Fruit fly (Drosophila melanogaster) whole organism, embryonic: Measurements from ENCODE around the gene Snm1.

Experiments used
- Ada2b ChIP-seq: fragments of 200-800 bp; sonication (Bioruptor generic); IDR thresholded peaks from 2 replicates; pipeline ENCODE4 v1.3.6; 2022; ENCODE audit warnings: missing biosample characterization, missing genetic modification characterization
- Aef1 ChIP-seq: fragments of 200-800 bp; sonication (Bioruptor generic); IDR thresholded peaks from 3 replicates; pipeline ENCODE4 v1.3.6; 2022; ENCODE audit warnings: missing biosample characterization, missing genetic modification characterization
- Asciz ChIP-seq: fragments of 200-800 bp; sonication (Bioruptor generic); optimal IDR thresholded peaks from 2 replicates; lab custom pipeline; 2017; ENCODE audit warnings: missing biosample characterization, mild to moderate bottlenecking, missing genetic modification characterization, missing genetic modification reagents
- B-H1 ChIP-seq: fragments of 200-800 bp; sonication (Bioruptor generic); IDR thresholded peaks from 3 replicates; pipeline ENCODE4 v1.3.6; 2022; ENCODE audit warnings: missing biosample characterization, missing genetic modification characterization
- Bgb ChIP-seq: fragments of 200-800 bp; sonication (Bioruptor generic); IDR thresholded peaks from 2 replicates; pipeline ENCODE4 v1.3.6; 2022; ENCODE audit warnings: missing biosample characterization, missing genetic modification characterization; ENCODE audit not compliant: partially characterized antibody
- BtbVII ChIP-seq: fragments of 200-800 bp; sonication (Bioruptor generic); optimal IDR thresholded peaks from 3 replicates; lab custom pipeline; 2017; ENCODE audit warnings: missing biosample characterization, mild to moderate bottlenecking, missing genetic modification characterization
- C15 ChIP-seq: fragments of 200-800 bp; sonication (Bioruptor generic); IDR thresholded peaks from 3 replicates; pipeline ENCODE4 v1.3.6; 2022; ENCODE audit warnings: missing biosample characterization, missing genetic modification characterization
- CG10274 ChIP-seq: fragments of 200-800 bp; sonication (Bioruptor generic); optimal IDR thresholded peaks from 3 replicates; lab custom pipeline; 2017; ENCODE audit warnings: missing biosample characterization, mild to moderate bottlenecking, missing genetic modification characterization
- CG10979 ChIP-seq: fragments of 200-800 bp; sonication (Bioruptor generic); optimal IDR thresholded peaks from 2 replicates; lab custom pipeline; 2018; ENCODE audit warnings: missing biosample characterization, mild to moderate bottlenecking, missing genetic modification characterization, moderate library complexity
- CG12155 ChIP-seq: fragments of 200-800 bp; sonication (Bioruptor generic); optimal IDR thresholded peaks from 3 replicates; lab custom pipeline; 2016; ENCODE audit warnings: missing biosample characterization, missing genetic modification characterization
- CG12942 ChIP-seq: fragments of 200-800 bp; sonication (Bioruptor generic); optimal IDR thresholded peaks from 3 replicates; lab custom pipeline; 2016; ENCODE audit warnings: missing biosample characterization, missing genetic modification characterization
- CG13894 ChIP-seq: fragments of 200-800 bp; sonication (Bioruptor generic); optimal IDR thresholded peaks from 3 replicates; lab custom pipeline; 2018; ENCODE audit warnings: missing biosample characterization, mild to moderate bottlenecking, missing genetic modification characterization, moderate library complexity
- CG14710 ChIP-seq: fragments of 200-800 bp; sonication (Bioruptor generic); optimal IDR thresholded peaks from 3 replicates; lab custom pipeline; 2019; ENCODE audit warnings: missing biosample characterization, mild to moderate bottlenecking, missing genetic modification characterization, moderate library complexity
- CG17568 ChIP-seq: fragments of 200-800 bp; sonication (Bioruptor generic); optimal IDR thresholded peaks from 2 replicates; lab custom pipeline; 2018; ENCODE audit warnings: missing biosample characterization, mild to moderate bottlenecking, missing genetic modification characterization, moderate library complexity
- CG30020 ChIP-seq: fragments of 200-800 bp; optimal IDR thresholded peaks from 2 replicates; lab custom pipeline; 2019; ENCODE audit warnings: missing biosample characterization, mild to moderate bottlenecking, missing genetic modification characterization, moderate library complexity
- CG3995 ChIP-seq: fragments of 200-800 bp; sonication (Bioruptor generic); optimal IDR thresholded peaks from 3 replicates; lab custom pipeline; 2016; ENCODE audit warnings: missing biosample characterization, missing genetic modification characterization
- CG4328 ChIP-seq: fragments of 200-800 bp; sonication (Bioruptor generic); optimal IDR thresholded peaks from 3 replicates; lab custom pipeline; 2017; ENCODE audit warnings: missing biosample characterization, missing genetic modification reagents, missing genetic modification characterization
- CG4360 ChIP-seq: fragments of 200-800 bp; sonication (Bioruptor generic); IDR thresholded peaks from 2 replicates; pipeline ENCODE4 v1.3.6; 2022; ENCODE audit warnings: missing biosample characterization, missing genetic modification characterization
- CG4820 ChIP-seq: fragments of 200-800 bp; sonication (Bioruptor generic); optimal IDR thresholded peaks from 3 replicates; lab custom pipeline; 2016; ENCODE audit warnings: missing biosample characterization, missing genetic modification characterization
- CG6254 ChIP-seq: fragments of 200-800 bp; sonication (Bioruptor generic); optimal IDR thresholded peaks from 3 replicates; lab custom pipeline; 2017; ENCODE audit warnings: mild to moderate bottlenecking, missing biosample characterization, missing genetic modification reagents, missing genetic modification characterization
- CG7357 ChIP-seq: fragments of 200-800 bp; sonication (Bioruptor generic); IDR thresholded peaks from 3 replicates; pipeline ENCODE4 v1.3.6; 2022; ENCODE audit warnings: missing biosample characterization, missing genetic modification characterization
- CG7963 ChIP-seq: fragments of 200-800 bp; sonication (Bioruptor generic); IDR thresholded peaks from 3 replicates; pipeline ENCODE4 v1.3.6; 2022; ENCODE audit warnings: missing biosample characterization, missing genetic modification characterization; ENCODE audit not compliant: partially characterized antibody
- CG8388 ChIP-seq: fragments of 200-800 bp; sonication (Bioruptor generic); optimal IDR thresholded peaks from 2 replicates; lab custom pipeline; 2019; ENCODE audit warnings: missing biosample characterization, mild to moderate bottlenecking, missing genetic modification characterization, moderate library complexity
- CG9609 ChIP-seq: fragments of 200-800 bp; sonication (Bioruptor generic); optimal IDR thresholded peaks from 3 replicates; lab custom pipeline; 2016; ENCODE audit warnings: missing biosample characterization, missing genetic modification characterization
- CkIIα-i1 ChIP-seq: fragments of 200-800 bp; sonication (Bioruptor generic); IDR thresholded peaks from 2 replicates; pipeline ENCODE4 v1.3.6; 2022; ENCODE audit warnings: missing biosample characterization, missing genetic modification characterization
- Deaf1 ChIP-seq: fragments of 200-800 bp; optimal IDR thresholded peaks from 3 replicates; lab custom pipeline; 2019; ENCODE audit warnings: missing biosample characterization, mild to moderate bottlenecking, missing genetic modification characterization, moderate library complexity
- Dll ChIP-seq: fragments of 200-800 bp; sonication (Bioruptor generic); IDR thresholded peaks from 4 replicates; pipeline ENCODE4 v1.3.6; 2022; ENCODE audit warnings: missing biosample characterization, missing genetic modification characterization; ENCODE audit not compliant: partially characterized antibody
- Doc2 ChIP-seq: fragments of 200-800 bp; sonication (Bioruptor generic); IDR thresholded peaks from 2 replicates; pipeline ENCODE4 v1.3.6; 2022; ENCODE audit warnings: missing biosample characterization, missing genetic modification characterization
- E2f2 ChIP-seq: fragments of 200-800 bp; sonication (Bioruptor generic); IDR thresholded peaks from 2 replicates; pipeline ENCODE4 v1.3.6; 2022; ENCODE audit warnings: missing biosample characterization, missing genetic modification characterization
- Fer3 ChIP-seq: fragments of 200-800 bp; sonication (Bioruptor generic); optimal IDR thresholded peaks from 2 replicates; lab custom pipeline; 2018; ENCODE audit warnings: missing biosample characterization, mild to moderate bottlenecking, missing genetic modification characterization, moderate library complexity
- GATAe ChIP-seq: fragments of 200-800 bp; sonication (Bioruptor generic); conservative IDR thresholded peaks from 2 replicates; pipeline ENCODE4 v1.3.6; 2022; ENCODE audit warnings: missing biosample characterization, missing genetic modification characterization
- Hand ChIP-seq: fragments of 200-800 bp; sonication (Bioruptor generic); optimal IDR thresholded peaks from 2 replicates; lab custom pipeline; 2017; ENCODE audit warnings: mild to moderate bottlenecking, missing biosample characterization, missing genetic modification reagents, missing genetic modification characterization
- Lhr ChIP-seq: fragments of 200-800 bp; sonication (Bioruptor generic); optimal IDR thresholded peaks from 3 replicates; lab custom pipeline; 2017; ENCODE audit warnings: mild to moderate bottlenecking, missing biosample characterization, missing genetic modification reagents, missing genetic modification characterization
- Mrtf ChIP-seq: fragments of 200-800 bp; sonication (Bioruptor generic); IDR thresholded peaks from 3 replicates; pipeline ENCODE4 v1.3.6; 2022; ENCODE audit warnings: missing biosample characterization, missing genetic modification characterization
- Myb ChIP-seq: fragments of 200-800 bp; sonication (Bioruptor generic); optimal IDR thresholded peaks from 2 replicates; lab custom pipeline; 2016; ENCODE audit warnings: missing biosample characterization, missing genetic modification characterization
- PHDP ChIP-seq: fragments of 200-800 bp; sonication (Bioruptor generic); optimal IDR thresholded peaks from 3 replicates; lab custom pipeline; 2018; ENCODE audit warnings: missing biosample characterization, mild to moderate bottlenecking, missing genetic modification characterization, moderate library complexity
- Ptx1 ChIP-seq: fragments of 200-800 bp; sonication (Bioruptor generic); IDR thresholded peaks from 2 replicates; pipeline ENCODE4 v1.3.6; 2022; ENCODE audit warnings: missing biosample characterization, missing genetic modification characterization
- abd-A ChIP-seq: fragments of 200-800 bp; sonication (Bioruptor generic); optimal IDR thresholded peaks from 3 replicates; lab custom pipeline; 2019; ENCODE audit warnings: missing biosample characterization, mild to moderate bottlenecking, missing genetic modification characterization, moderate library complexity
- ara ChIP-seq: fragments of 200-800 bp; sonication (Bioruptor generic); IDR thresholded peaks from 2 replicates; pipeline ENCODE4 v1.3.6; 2022; ENCODE audit warnings: missing biosample characterization, missing genetic modification characterization
- bbx ChIP-seq: fragments of 200-800 bp; sonication (Bioruptor generic); IDR thresholded peaks from 2 replicates; pipeline ENCODE4 v1.3.6; 2022; ENCODE audit warnings: missing biosample characterization, missing genetic modification characterization; ENCODE audit not compliant: partially characterized antibody
- bsh ChIP-seq, 2 experiments: fragments of 200-800 bp; sonication (Bioruptor generic); optimal IDR thresholded peaks; 2 replicates each; lab custom pipeline; 2017 to 2018; ENCODE audit warnings: mild to moderate bottlenecking in 2 of 2, missing biosample characterization in 2 of 2, missing genetic modification characterization in 2 of 2, moderate library complexity in 1 of 2
- danr ChIP-seq: fragments of 200-800 bp; sonication (Bioruptor generic); IDR thresholded peaks from 2 replicates; pipeline ENCODE4 v1.3.6; 2022; ENCODE audit warnings: missing biosample characterization, missing genetic modification characterization
- her ChIP-seq: fragments of 200-800 bp; sonication (Bioruptor generic); optimal IDR thresholded peaks from 2 replicates; lab custom pipeline; 2016; ENCODE audit warnings: missing biosample characterization, missing genetic modification characterization
- lmd ChIP-seq: fragments of 200-800 bp; sonication (Bioruptor generic); IDR thresholded peaks from 2 replicates; pipeline ENCODE4 v1.3.6; 2022; ENCODE audit warnings: missing biosample characterization, missing genetic modification characterization
- nau ChIP-seq: fragments of 200-800 bp; sonication (Bioruptor generic); optimal IDR thresholded peaks from 3 replicates; lab custom pipeline; 2017; ENCODE audit warnings: missing biosample characterization, mild to moderate bottlenecking, missing genetic modification characterization, missing genetic modification reagents
- pb ChIP-seq: fragments of 200-800 bp; sonication (Bioruptor generic); optimal IDR thresholded peaks from 3 replicates; lab custom pipeline; 2016; ENCODE audit warnings: missing biosample characterization, missing genetic modification characterization
- sob ChIP-seq: fragments of 200-800 bp; sonication (Bioruptor generic); IDR thresholded peaks from 2 replicates; pipeline ENCODE4 v1.3.6; 2022; ENCODE audit warnings: missing biosample characterization, missing genetic modification characterization
- stwl ChIP-seq: fragments of 200-800 bp; sonication (Bioruptor generic); optimal IDR thresholded peaks from 3 replicates; lab custom pipeline; 2018; ENCODE audit warnings: missing biosample characterization, mild to moderate bottlenecking, missing genetic modification characterization, moderate library complexity
- toy ChIP-seq: fragments of 200-800 bp; sonication (Bioruptor generic); IDR thresholded peaks from 2 replicates; pipeline ENCODE4 v1.3.6; 2022; ENCODE audit warnings: missing biosample characterization, missing genetic modification characterization
- yki ChIP-seq: fragments of >200 bp; optimal IDR thresholded peaks from 3 replicates; lab custom pipeline; 2018
- zen2 ChIP-seq: fragments of 200-800 bp; sonication (Bioruptor generic); IDR thresholded peaks from 3 replicates; pipeline ENCODE4 v1.3.6; 2022; ENCODE audit warnings: missing biosample characterization, missing genetic modification characterization; ENCODE audit not compliant: partially characterized antibody

Gene Snm1

DNA sequence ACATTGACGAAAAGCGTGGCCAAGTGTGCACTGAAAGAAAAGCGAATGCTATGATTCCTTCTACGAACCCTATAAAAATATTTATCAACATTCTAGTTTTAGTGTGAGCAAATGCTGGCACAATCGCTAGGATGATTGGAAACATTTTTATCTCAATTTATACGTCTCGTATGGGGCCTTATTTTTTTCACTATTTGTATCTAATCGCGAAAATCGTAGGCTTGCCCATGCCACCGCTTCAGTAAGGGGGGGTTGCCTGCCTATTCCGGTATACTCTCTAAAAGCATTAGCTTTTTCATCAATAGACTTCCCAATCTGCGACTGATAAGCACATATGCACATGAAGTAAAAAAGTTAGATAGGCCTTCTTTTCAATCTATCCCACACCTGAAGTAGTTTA lies 10.7 kb downstream of the Snm1 start (continued):
- TF ChIP-seq lmd (GFP tag; lab: Robert Waterston, UW) (peak; percentile 86), CG14710 (tag; lab: Kevin White, UChicago) (peak; percentile 28), stwl (tag; lab: Kevin White, UChicago) (no peak), danr (peak; percentile 67; the same call in 1 of the 2 replicates), CG4820 (GFP tag; lab: Kevin White, UChicago) (peak; percentile 65), CG10979 (tag; lab: Kevin White, UChicago) (peak; percentile 67), CG10274 (GFP tag; lab: Kevin White, UChicago) (peak; percentile 36), Bgb (GFP tag; lab: Robert Waterston, UW) (no peak), CG7963 (GFP tag; lab: Robert Waterston, UW) (no peak), CG3995 (GFP tag; lab: Kevin White, UChicago) (peak; percentile 6), her (GFP tag; lab: Kevin White, UChicago) (peak; percentile 28), nau (GFP tag; lab: Kevin White, UChicago) (no peak), CG8388 (GFP tag; lab: Kevin White, UChicago) (peak; percentile 75), CkIIα-i1 (no peak), GATAe (peak; percentile 94), Deaf1 (peak; percentile 25), zen2 (GFP tag; lab: Robert Waterston, UW) (no peak), Fer3 (tag; lab: Kevin White, UChicago) (peak; percentile 85), yki (lab: Kevin White, UChicago) (no peak), bbx (no peak), CG13894 (tag; lab: Kevin White, UChicago) (no peak), Ada2b (peak; percentile 91), Hand (GFP tag; lab: Kevin White, UChicago) (peak; percentile 55), toy (GFP tag; lab: Robert Waterston, UW) (0 out of 2 replicates have a peak, but pooled peaks have one; percentile 49), E2f2 (GFP tag; lab: Robert Waterston, UW) (peak; percentile 68), Ptx1 (GFP tag; lab: Robert Waterston, UW) (peak; percentile 86), Doc2 (GFP tag; lab: Robert Waterston, UW) (peak; percentile 79), CG12155 (GFP tag; lab: Kevin White, UChicago) (peak; percentile 52), Lhr (GFP tag; lab: Kevin White, UChicago) (peak; percentile 30), CG9609 (GFP tag; lab: Kevin White, UChicago) (peak; percentile 81), CG12942 (GFP tag; lab: Kevin White, UChicago) (peak; percentile 56), CG6254 (peak; percentile 60), CG7357 (GFP tag; lab: Robert Waterston, UW) (peak; percentile 68; the same call in 2 of the 3 replicates), Mrtf (GFP tag; lab: Robert Waterston, UW) (peak; percentile 81), C15 (GFP tag; lab: Robert Waterston, UW) (peak; percentile 74; the same call in 2 of the 3 replicates), CG4328 (no peak), pb (GFP tag; lab: Kevin White, UChicago) (peak; percentile 41), Aef1 (peak; percentile 86), sob (GFP tag; lab: Robert Waterston, UW) (peak; percentile 85), bsh (GFP tag; optimal IDR thresholded peaks at IDR 0.05; lab: Kevin White, UChicago) (peak in 1 of 2 experiments; percentile 83), abd-A (tag; lab: Kevin White, UChicago) (no peak), ara (GFP tag; lab: Robert Waterston, UW) (peak; percentile 83), Asciz (peak; percentile 78), PHDP (tag; lab: Kevin White, UChicago) (peak; percentile 76), CG4360 (GFP tag; lab: Robert Waterston, UW) (peak; percentile 64), B-H1 (GFP tag; lab: Robert Waterston, UW) (peak; percentile 84), Myb (peak; percentile 55), BtbVII (GFP tag; lab: Kevin White, UChicago) (peak; percentile 62), CG30020 (no peak), CG17568 (GFP tag; lab: Kevin White, UChicago) (no peak), Dll (GFP tag; lab: Robert Waterston, UW) (no peak)
